Fruit fly (Drosophila melanogaster): ENCODE measurements around the gene CG32091.

CG32091 gene

dm6 chr3L:11609153-11609809 lies 21.9 kb upstream of the CG32091 start, which contains the start of gene Duba (continued):
- TF ChIP-seq crp (GFP tag; optimal IDR thresholded peaks at IDR 0.05) (peak in 1 of 2 experiments; percentile 23), CHES-1-like (GFP tag; optimal IDR thresholded peaks at IDR 0.05) (no peak), Dip3 (GFP tag; optimal IDR thresholded peaks at IDR 0.05) (no peak), knrl (GFP tag; IDR thresholded peaks at IDR 0.05; ENCODE audit: partially characterized antibody) (0 out of 3 replicates have a peak, but pooled peaks have one; percentile 6), CG11456 (GFP tag; IDR thresholded peaks at IDR 0.05) (no peak), fd3F (GFP tag; optimal IDR thresholded peaks at IDR 0.05) (no peak), Ets97D (GFP tag; optimal IDR thresholded peaks at IDR 0.05) (peak; percentile 36), CG4854 (GFP tag; optimal IDR thresholded peaks at IDR 0.05) (no peak), row (GFP tag; IDR thresholded peaks at IDR 0.05) (peak; percentile 62; the same call in 2 of the 3 replicates), Aef1 (GFP tag; IDR thresholded peaks at IDR 0.05) (no peak), Sin3A (optimal IDR thresholded peaks at IDR 0.05) (no peak), CG14710 (tag; optimal IDR thresholded peaks at IDR 0.05) (peak; percentile 62), CG12299 (tag; optimal IDR thresholded peaks at IDR 0.05) (no peak), CG1602 (GFP tag; optimal IDR thresholded peaks at IDR 0.05) (no peak), Doc3 (GFP tag; IDR thresholded peaks at IDR 0.05; ENCODE audit: partially characterized antibody) (no peak), Ets65A (GFP tag) (peak; percentile 40), Nf-YB (GFP tag; optimal IDR thresholded peaks at IDR 0.05) (no peak), pfk (GFP tag; optimal IDR thresholded peaks at IDR 0.05) (peak; percentile 91), CG6683 (GFP tag; optimal IDR thresholded peaks at IDR 0.05) (no peak), Ravus (GFP tag; IDR thresholded peaks at IDR 0.05) (no peak), CG32532 (GFP tag; IDR thresholded peaks at IDR 0.05) (peak; percentile 11; the same call in 1 of the 2 replicates), Sry-δ (GFP tag; optimal IDR thresholded peaks at IDR 0.05) (peak; percentile 46), CG10267 (tag; optimal IDR thresholded peaks at IDR 0.05) (peak; percentile 77), CTCF (GFP tag; optimal IDR thresholded peaks at IDR 0.05) (peak; percentile 73), ase (GFP tag; IDR thresholded peaks at IDR 0.05) (no peak)

dm6 chr3L:11609835-11610234 lies 21.4 kb upstream of the CG32091 start, which contains the start of gene CG42832:
TSS of gene CG42832 (plus strand) at chr3L:11610135.
- no peak for TF ChIP-seq Atf6 (GFP tag; IDR thresholded peaks at IDR 0.05)
- TF ChIP-seq YL-1 (GFP tag; optimal IDR thresholded peaks at IDR 0.05), result no peak
- no peak for TF ChIP-seq Deaf1 (tag; optimal IDR thresholded peaks at IDR 0.05)
- no peak for TF ChIP-seq TFAM (GFP tag; optimal IDR thresholded peaks at IDR 0.05)
- no peak for TF ChIP-seq Dfd (GFP tag; optimal IDR thresholded peaks at IDR 0.05)
- no peak for TF ChIP-seq Rx (GFP tag; IDR thresholded peaks at IDR 0.05)
- no peak for TF ChIP-seq Xrp1 (GFP tag; IDR thresholded peaks at IDR 0.05)
- TF ChIP-seq Mes4 (GFP tag; optimal IDR thresholded peaks at IDR 0.05), result no peak
- no peak for TF ChIP-seq Hey (tag; optimal IDR thresholded peaks at IDR 0.05)
- TF ChIP-seq pzg (GFP tag; optimal IDR thresholded peaks at IDR 0.05), result no peak
- TF ChIP-seq nmo (GFP tag; optimal IDR thresholded peaks at IDR 0.05), result no peak
- TF ChIP-seq ssp (GFP tag; IDR thresholded peaks at IDR 0.05), result no peak
- TF ChIP-seq Doc2 (GFP tag; IDR thresholded peaks at IDR 0.05), result no peak
- peak; percentile 6 for TF ChIP-seq CG13296 (GFP tag; optimal IDR thresholded peaks at IDR 0.05)
- TF ChIP-seq ap (GFP tag; IDR thresholded peaks at IDR 0.05), result no peak
- no peak for TF ChIP-seq dmrt11E (tag; optimal IDR thresholded peaks at IDR 0.05)
- TF ChIP-seq ato (GFP tag; IDR thresholded peaks at IDR 0.05; ENCODE audit: partially characterized antibody), result no peak
- no peak for TF ChIP-seq repo (GFP tag; optimal IDR thresholded peaks at IDR 0.05)
- TF ChIP-seq lab (GFP tag; optimal IDR thresholded peaks at IDR 0.05), result peak; percentile 52
- TF ChIP-seq inv (GFP tag; IDR thresholded peaks at IDR 0.05; ENCODE audit: partially characterized antibody), result no peak
- no peak for TF ChIP-seq CG18476 (GFP tag; optimal IDR thresholded peaks at IDR 0.05)
- no peak for TF ChIP-seq Stat92E (GFP tag; optimal IDR thresholded peaks at IDR 0.05)
- TF ChIP-seq nom (GFP tag; optimal IDR thresholded peaks at IDR 0.05), result no peak
- TF ChIP-seq sob (GFP tag; IDR thresholded peaks at IDR 0.05), result 0 out of 2 replicates have a peak, but pooled peaks have one; percentile 35
- no peak for TF ChIP-seq salm (tag; optimal IDR thresholded peaks at IDR 0.05)
- TF ChIP-seq CG13624 (GFP tag; optimal IDR thresholded peaks at IDR 0.05), result no peak
- TF ChIP-seq CG30403 (GFP tag; optimal IDR thresholded peaks at IDR 0.05), result no peak
